Fruit fly (Drosophila melanogaster): ENCODE measurements around the gene tx.

Gene tx

DNA sequence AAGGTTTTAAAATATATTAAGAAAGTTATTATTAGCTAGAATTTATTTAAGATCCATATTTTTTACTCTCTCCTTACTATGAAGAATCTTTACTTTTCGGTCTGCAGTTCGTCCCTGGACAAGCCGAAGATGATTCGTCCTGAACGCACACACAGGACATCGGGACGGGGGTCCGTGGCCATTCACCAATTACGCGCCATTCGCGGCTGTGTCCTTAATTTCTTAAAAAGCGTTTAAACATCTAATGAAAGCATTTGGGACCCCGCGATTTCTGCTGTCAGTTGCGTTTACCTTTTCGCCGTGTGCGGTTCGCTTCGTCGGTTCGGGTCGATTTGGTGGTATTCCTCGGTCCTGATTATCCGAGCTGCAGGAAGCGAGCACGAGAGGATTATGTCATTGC is 17.4 kb downstream of the tx start, which contains the start of gene CG14238:
CG14238 (plus strand) TSS at position 301 of the 400 bp plus-strand sequence.
- TF ChIP-seq CG1620 (GFP tag; optimal IDR thresholded peaks at IDR 0.05) (no peak), bab1 (GFP tag; optimal IDR thresholded peaks at IDR 0.05) (no peak), CG33017 (tag; optimal IDR thresholded peaks at IDR 0.05) (no peak)

- TF ChIP-seq CG12768 (GFP tag; optimal IDR thresholded peaks at IDR 0.05) (peak; percentile 93), bab1 (GFP tag; optimal IDR thresholded peaks at IDR 0.05) (peak; percentile 90), CG7101 (tag; optimal IDR thresholded peaks at IDR 0.05) (peak; percentile 82), CG7045 (GFP tag; optimal IDR thresholded peaks at IDR 0.05) (peak; percentile 86), ovo (GFP tag; optimal IDR thresholded peaks at IDR 0.05) (peak; percentile 93), CG1620 (GFP tag; optimal IDR thresholded peaks at IDR 0.05) (peak; percentile 62), cic (GFP tag; optimal IDR thresholded peaks at IDR 0.05) (peak; percentile 96), CG14711 (tag; optimal IDR thresholded peaks at IDR 0.05) (peak; percentile 64), toe (GFP tag; optimal IDR thresholded peaks at IDR 0.05) (peak; percentile 66), cnc (optimal IDR thresholded peaks at IDR 0.05) (no peak), pad (GFP tag; optimal IDR thresholded peaks at IDR 0.05) (peak; percentile 80), tj (GFP tag; optimal IDR thresholded peaks at IDR 0.05) (peak; percentile 83), Crg-1 (GFP tag; optimal IDR thresholded peaks at IDR 0.05) (peak; percentile 68), Clk (GFP tag; optimal IDR thresholded peaks at IDR 0.05) (peak; percentile 89), CG11617 (GFP tag; optimal IDR thresholded peaks at IDR 0.05) (peak; percentile 82), CG5204 (GFP tag; optimal IDR thresholded peaks at IDR 0.05) (peak; percentile 36), Hr96 (GFP tag; optimal IDR thresholded peaks at IDR 0.05) (peak; percentile 75), CG33017 (tag; optimal IDR thresholded peaks at IDR 0.05) (peak; percentile 87), kay (GFP tag; ENCODE audit: borderline replicate concordance) (no peak), Mnt (GFP tag; optimal IDR thresholded peaks at IDR 0.05) (peak; percentile 87)
These were observed 20.7 kb downstream of the tx start, which contains the start of gene CG5455 for dm6 chr3R:26461226-26461805. Gene CG5455 (plus strand): TSS chr3R:26461527.

DNA sequence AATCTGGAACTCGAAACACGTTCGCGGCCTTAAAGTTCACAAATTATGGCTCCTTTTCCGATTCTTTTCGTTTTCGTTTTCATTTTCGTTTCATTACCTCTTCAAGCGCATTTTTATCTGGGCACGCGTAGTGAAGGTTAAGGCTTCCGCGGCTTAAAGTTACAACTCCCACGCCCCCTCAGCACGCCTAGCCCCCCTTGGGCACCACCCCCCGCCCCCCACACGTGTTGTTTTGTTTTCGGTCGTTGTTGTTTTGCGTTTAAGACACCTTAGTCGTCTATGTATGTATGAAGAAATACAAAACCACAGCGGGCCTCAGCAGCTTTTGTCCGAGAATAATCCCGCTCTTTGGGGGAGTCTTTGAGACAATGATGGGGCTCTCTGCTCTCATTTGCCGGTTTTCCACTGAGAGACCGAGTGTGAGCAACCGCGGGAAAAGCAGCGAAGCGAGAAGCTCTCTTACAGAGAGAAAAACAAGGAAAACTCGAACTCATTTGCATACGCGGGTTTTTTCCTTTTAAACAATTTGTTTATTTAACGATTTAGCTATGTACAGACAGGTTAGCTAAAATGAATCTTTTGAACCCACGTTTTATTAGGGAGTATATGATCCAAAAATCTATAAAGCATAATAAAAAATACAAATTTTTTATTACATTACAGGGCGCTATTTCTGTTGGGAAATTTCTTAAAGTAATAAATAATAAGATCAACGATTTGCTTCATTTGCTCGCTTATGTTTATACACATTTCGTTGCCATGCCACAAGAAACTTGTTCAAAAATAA is 21.8 kb downstream of the tx start:
- TF ChIP-seq CG5204 (GFP tag; optimal IDR thresholded peaks at IDR 0.05) (no peak), Clk (GFP tag; optimal IDR thresholded peaks at IDR 0.05) (no peak), CG12768 (GFP tag; optimal IDR thresholded peaks at IDR 0.05) (no peak), cic (GFP tag; optimal IDR thresholded peaks at IDR 0.05) (no peak), Hr96 (GFP tag; optimal IDR thresholded peaks at IDR 0.05) (no peak), CG11617 (GFP tag; optimal IDR thresholded peaks at IDR 0.05) (no peak), cnc (optimal IDR thresholded peaks at IDR 0.05) (no peak), Crg-1 (GFP tag; optimal IDR thresholded peaks at IDR 0.05) (no peak), CG14711 (tag; optimal IDR thresholded peaks at IDR 0.05) (no peak)

dm6 chr3R:26463146-26463545 is 22.6 kb downstream of the tx start:
- TF ChIP-seq Mnt (GFP tag; optimal IDR thresholded peaks at IDR 0.05): no peak
- TF ChIP-seq Hr96 (GFP tag; optimal IDR thresholded peaks at IDR 0.05): no peak
- no peak for TF ChIP-seq ovo (GFP tag; optimal IDR thresholded peaks at IDR 0.05)
- TF ChIP-seq cic (GFP tag; optimal IDR thresholded peaks at IDR 0.05): no peak
- no peak for TF ChIP-seq CG7101 (tag; optimal IDR thresholded peaks at IDR 0.05)
- no peak for TF ChIP-seq CG5204 (GFP tag; optimal IDR thresholded peaks at IDR 0.05)
- no peak for TF ChIP-seq CG7045 (GFP tag; optimal IDR thresholded peaks at IDR 0.05)
- TF ChIP-seq CG11617 (GFP tag; optimal IDR thresholded peaks at IDR 0.05): no peak
- no peak for TF ChIP-seq Clk (GFP tag; optimal IDR thresholded peaks at IDR 0.05)
- TF ChIP-seq CG12768 (GFP tag; optimal IDR thresholded peaks at IDR 0.05): no peak
- no peak for TF ChIP-seq CG1620 (GFP tag; optimal IDR thresholded peaks at IDR 0.05)
- TF ChIP-seq Crg-1 (GFP tag; optimal IDR thresholded peaks at IDR 0.05): no peak
- no peak for TF ChIP-seq cnc (optimal IDR thresholded peaks at IDR 0.05)
- TF ChIP-seq pad (GFP tag; optimal IDR thresholded peaks at IDR 0.05): no peak

DNA sequence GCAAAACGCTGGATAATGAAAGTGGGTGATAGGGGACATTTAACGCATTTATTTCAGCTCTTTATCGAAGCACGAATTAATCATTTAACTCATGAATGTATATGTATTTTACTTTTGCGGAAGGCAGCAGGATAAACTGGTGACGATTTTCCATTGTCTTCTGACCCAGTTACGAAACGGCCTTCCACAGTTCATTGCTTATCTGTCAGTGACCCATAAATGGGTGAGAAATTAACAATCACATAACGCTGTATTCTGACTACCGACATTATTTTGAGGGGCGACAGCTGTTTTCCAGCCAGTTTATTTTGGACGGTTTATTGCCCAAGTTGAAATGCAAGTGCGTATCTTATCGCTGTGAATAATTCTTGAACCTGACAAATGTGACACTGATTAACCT is 23.0 kb downstream of the tx start:
- TF ChIP-seq pad (GFP tag; optimal IDR thresholded peaks at IDR 0.05) (no peak), CG5204 (GFP tag; optimal IDR thresholded peaks at IDR 0.05) (no peak), CG33017 (tag; optimal IDR thresholded peaks at IDR 0.05) (no peak), CG12768 (GFP tag; optimal IDR thresholded peaks at IDR 0.05) (no peak), tj (GFP tag; optimal IDR thresholded peaks at IDR 0.05) (no peak), Mnt (GFP tag; optimal IDR thresholded peaks at IDR 0.05) (no peak), Clk (GFP tag; optimal IDR thresholded peaks at IDR 0.05) (no peak), toe (GFP tag; optimal IDR thresholded peaks at IDR 0.05) (no peak), kay (GFP tag; ENCODE audit: borderline replicate concordance) (no peak), CG7045 (GFP tag; optimal IDR thresholded peaks at IDR 0.05) (no peak), Crg-1 (GFP tag; optimal IDR thresholded peaks at IDR 0.05) (no peak), CG7101 (tag; optimal IDR thresholded peaks at IDR 0.05) (no peak), Hr96 (GFP tag; optimal IDR thresholded peaks at IDR 0.05) (no peak), ovo (GFP tag; optimal IDR thresholded peaks at IDR 0.05) (no peak), CG11617 (GFP tag; optimal IDR thresholded peaks at IDR 0.05) (no peak), cic (GFP tag; optimal IDR thresholded peaks at IDR 0.05) (no peak), cnc (optimal IDR thresholded peaks at IDR 0.05) (no peak), bab1 (GFP tag; optimal IDR thresholded peaks at IDR 0.05) (no peak), CG1620 (GFP tag; optimal IDR thresholded peaks at IDR 0.05) (no peak), CG14711 (tag; optimal IDR thresholded peaks at IDR 0.05) (no peak)

DNA sequence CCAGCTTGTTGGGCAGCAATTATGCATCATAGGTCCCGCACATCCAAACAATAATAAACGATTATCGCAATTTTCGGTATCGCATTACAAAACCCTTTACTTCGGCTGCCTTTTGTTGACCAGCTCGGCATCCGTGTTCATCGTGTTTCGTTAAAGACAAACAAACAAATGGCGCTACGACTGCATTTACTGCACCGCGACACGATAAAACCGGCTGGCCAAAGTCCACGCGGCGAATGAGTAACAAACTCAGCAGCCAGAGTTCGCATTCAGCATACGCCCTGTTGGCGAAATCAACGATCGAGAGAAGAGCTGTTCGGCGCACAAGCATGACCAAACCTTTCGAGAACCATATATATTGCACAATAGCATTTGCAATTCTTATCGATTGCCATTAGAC is 23.8 kb downstream of the tx start:
- TF ChIP-seq kay (GFP tag; ENCODE audit: borderline replicate concordance) (peak; percentile 82), cic (GFP tag; optimal IDR thresholded peaks at IDR 0.05) (peak; percentile 11), tj (GFP tag; optimal IDR thresholded peaks at IDR 0.05) (peak; percentile 21), CG5204 (GFP tag; optimal IDR thresholded peaks at IDR 0.05) (no peak), Hr96 (GFP tag; optimal IDR thresholded peaks at IDR 0.05) (peak; percentile 49), Mnt (GFP tag; optimal IDR thresholded peaks at IDR 0.05) (peak; percentile 47), CG12768 (GFP tag; optimal IDR thresholded peaks at IDR 0.05) (peak; percentile 71), toe (GFP tag; optimal IDR thresholded peaks at IDR 0.05) (peak; percentile 9), CG33017 (tag; optimal IDR thresholded peaks at IDR 0.05) (peak; percentile 4), cnc (optimal IDR thresholded peaks at IDR 0.05) (no peak), bab1 (GFP tag; optimal IDR thresholded peaks at IDR 0.05) (no peak), CG11617 (GFP tag; optimal IDR thresholded peaks at IDR 0.05) (no peak), Clk (GFP tag; optimal IDR thresholded peaks at IDR 0.05) (no peak)

Measured in whole organism, adult.